Fruit fly (Drosophila melanogaster) Kc167 (cell line): ENCODE data around the gene CG15155.

Experiments
- Myc ChIP-seq: fragments of >200 bp; optimal IDR thresholded peaks from 2 replicates; lab custom pipeline; 2017; ENCODE audit warnings: missing external identifiers
- Sin3A ChIP-seq: fragments of >200 bp; optimal IDR thresholded peaks from 2 replicates; lab custom pipeline; 2018; ENCODE audit warnings: missing external identifiers
- h ChIP-seq: fragments of >200 bp; optimal IDR thresholded peaks from 3 replicates; lab custom pipeline; 2018; ENCODE audit warnings: missing external identifiers
- insv ChIP-seq: fragments of >200 bp; optimal IDR thresholded peaks from 3 replicates; lab custom pipeline; 2018; ENCODE audit warnings: missing external identifiers
- psq ChIP-seq: fragments of >200 bp; optimal IDR thresholded peaks from 2 replicates; lab custom pipeline; 2017; ENCODE audit warnings: missing external identifiers
- ttk ChIP-seq: sonication (Bioruptor generic); optimal IDR thresholded peaks from 2 replicates; lab custom pipeline; 2017; ENCODE audit warnings: missing external identifiers

Gene CG15155

DNA sequence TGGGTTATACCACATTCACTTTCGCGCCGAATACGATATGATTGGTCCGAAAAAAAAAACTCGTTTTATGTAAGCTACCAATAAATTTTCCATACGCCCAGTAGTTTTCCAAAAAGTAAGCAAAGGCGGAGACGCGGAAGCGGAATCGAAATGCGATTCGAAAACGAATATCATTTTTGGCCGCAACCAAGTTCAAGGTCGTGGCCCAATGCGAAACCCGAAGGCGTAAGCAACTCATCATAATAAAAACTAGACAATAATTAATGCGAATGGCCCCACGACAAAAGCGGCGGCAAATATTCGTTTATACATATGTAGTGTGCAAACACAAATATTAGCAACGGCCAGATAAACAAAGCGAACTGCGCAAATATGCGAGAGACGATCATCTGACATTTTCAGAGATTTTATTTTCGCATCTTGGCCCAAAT, 18.2 kb upstream of the CG15155 start:
- TF ChIP-seq insv (lab: Kevin White, UChicago): no peak
- TF ChIP-seq Myc: no peak
- TF ChIP-seq psq (lab: Kevin White, UChicago): no peak
- TF ChIP-seq Sin3A: no peak

dm6 chr2L:18137591-18138247, 16.9 kb upstream of the CG15155 start, which contains the start of gene kel:
Gene kel, minus strand, starts transcription at chr2L:18138083.
- TF ChIP-seq insv (lab: Kevin White, UChicago): no peak
- no peak for TF ChIP-seq Sin3A

- peak; percentile 65 for TF ChIP-seq ttk (lab: Kevin White, UChicago)
- no peak for TF ChIP-seq Myc
- TF ChIP-seq psq (lab: Kevin White, UChicago): no peak
- no peak for TF ChIP-seq insv (lab: Kevin White, UChicago)
- TF ChIP-seq h: no peak
These were observed 14.1 kb upstream of the CG15155 start for dm6 chr2L:18140544-18140943.

DNA sequence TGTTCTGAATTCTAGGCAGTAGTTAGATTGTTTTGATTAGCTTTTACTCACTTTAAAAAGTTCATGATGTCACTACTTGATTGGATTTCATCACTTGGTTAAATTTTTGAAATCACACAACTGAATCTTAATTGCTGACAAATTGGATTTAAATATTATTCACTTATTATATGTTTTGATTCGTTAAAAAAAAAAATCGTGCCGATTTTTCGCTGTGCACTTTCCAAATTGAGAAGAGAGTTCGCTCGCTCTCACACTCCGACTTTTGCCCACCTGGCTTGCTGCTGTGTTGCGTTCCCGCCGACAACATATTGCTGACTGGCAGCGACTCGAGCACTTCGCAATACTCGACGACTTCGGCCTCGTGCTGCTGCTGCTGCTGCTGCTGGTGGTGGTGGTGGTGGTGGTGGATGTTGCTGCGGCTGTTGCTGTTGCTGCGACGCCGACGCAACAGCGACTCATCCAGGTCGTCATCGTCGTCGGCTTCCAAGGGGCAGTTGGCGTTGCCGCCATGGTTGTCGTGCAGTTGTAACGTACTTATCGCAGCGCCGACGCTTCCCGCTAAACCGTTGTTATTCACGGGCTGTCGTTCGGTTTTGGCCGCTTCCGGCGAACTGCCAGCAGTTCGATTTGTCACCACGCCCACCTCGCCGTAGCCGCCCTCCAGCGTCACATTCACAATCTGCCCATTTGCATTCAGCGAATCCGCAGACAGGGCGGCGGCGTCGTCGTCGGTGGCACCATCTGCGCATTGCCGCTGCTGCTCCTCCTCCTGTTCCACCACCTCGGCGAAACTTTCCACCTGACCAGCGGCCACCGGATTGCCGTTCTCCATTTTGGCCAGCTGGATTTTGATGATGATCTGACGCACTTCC, 12.9 kb upstream of the CG15155 start:
- no peak for TF ChIP-seq ttk (lab: Kevin White, UChicago)
- no peak for TF ChIP-seq insv (lab: Kevin White, UChicago)
- no peak for TF ChIP-seq Myc
- no peak for TF ChIP-seq psq (lab: Kevin White, UChicago)
- no peak for TF ChIP-seq h

dm6 chr2L:18143176-18143575, 11.5 kb upstream of the CG15155 start:
- TF ChIP-seq ttk (lab: Kevin White, UChicago) (no peak), Sin3A (no peak), psq (lab: Kevin White, UChicago) (no peak), insv (lab: Kevin White, UChicago) (no peak), Myc (no peak), h (no peak)

- TF ChIP-seq Sin3A (no peak), Myc (no peak), ttk (lab: Kevin White, UChicago) (no peak), h (no peak), psq (lab: Kevin White, UChicago) (no peak), insv (lab: Kevin White, UChicago) (no peak)
These were observed 10.3 kb upstream of the CG15155 start for dm6 chr2L:18144268-18144834.

dm6 chr2L:18145253-18145652, 9.4 kb upstream of the CG15155 start:
- no peak for TF ChIP-seq insv (lab: Kevin White, UChicago)
- no peak for TF ChIP-seq Myc
- TF ChIP-seq h: no peak
- TF ChIP-seq psq (lab: Kevin White, UChicago): no peak
- TF ChIP-seq ttk (lab: Kevin White, UChicago): no peak
- no peak for TF ChIP-seq Sin3A

dm6 chr2L:18145826-18146225, 8.8 kb upstream of the CG15155 start:
- no peak for TF ChIP-seq insv (lab: Kevin White, UChicago)
- TF ChIP-seq ttk (lab: Kevin White, UChicago): no peak
- TF ChIP-seq Sin3A: no peak
- TF ChIP-seq psq (lab: Kevin White, UChicago): no peak
- TF ChIP-seq Myc: no peak
- no peak for TF ChIP-seq h

DNA sequence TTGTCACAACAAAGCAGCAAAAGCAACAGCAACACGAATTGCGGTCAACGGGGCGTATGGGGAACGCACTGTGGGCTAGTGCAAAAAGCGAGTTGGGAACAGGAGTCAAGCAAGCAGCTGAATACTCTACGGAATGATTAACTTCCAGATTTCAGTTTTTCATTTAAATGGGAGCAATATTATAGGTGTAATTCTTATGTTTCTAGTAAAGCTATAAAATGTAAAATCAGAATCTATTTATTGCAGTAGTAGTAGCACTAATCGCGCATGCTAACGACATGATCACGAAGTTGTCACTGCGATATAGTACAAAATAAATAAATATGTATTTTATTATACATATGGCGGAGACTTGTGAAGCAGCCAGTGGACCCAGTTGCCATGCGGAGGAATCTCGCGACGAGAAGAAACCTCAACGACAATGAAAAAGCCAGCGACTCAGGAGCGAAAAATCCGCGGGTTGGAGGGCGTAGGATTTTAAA, 8.0 kb upstream of the CG15155 start:
- TF ChIP-seq Myc: no peak
- TF ChIP-seq h: no peak

DNA sequence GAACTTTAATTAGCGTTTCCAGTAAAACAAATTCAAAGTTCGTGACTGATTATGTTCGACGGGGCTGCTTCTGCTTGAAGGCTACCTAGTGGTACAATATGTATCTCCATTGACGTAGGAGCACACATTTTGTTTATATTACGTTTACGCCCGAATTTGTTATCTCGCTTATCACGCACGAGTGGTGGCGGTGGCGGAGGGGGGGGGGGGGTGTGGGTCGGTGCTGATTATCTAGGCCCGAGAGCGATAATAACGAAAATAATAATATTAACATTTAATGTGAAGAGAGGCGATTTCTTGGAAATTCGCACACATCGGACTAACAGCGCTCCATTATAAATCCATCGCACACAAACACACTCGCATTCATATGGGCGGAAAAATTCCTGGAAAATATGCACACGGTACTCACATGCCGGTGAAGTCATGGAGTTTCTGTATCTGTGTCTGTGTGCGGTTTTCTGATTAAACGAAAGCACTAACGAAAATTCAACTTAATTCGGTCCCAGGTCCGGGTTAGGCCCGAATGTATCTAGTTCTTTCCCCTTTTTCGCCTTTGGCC, 7.1 kb upstream of the CG15155 start:
- TF ChIP-seq h (no peak), insv (lab: Kevin White, UChicago) (no peak), Sin3A (no peak), ttk (lab: Kevin White, UChicago) (no peak), psq (lab: Kevin White, UChicago) (no peak), Myc (no peak)

- TF ChIP-seq Sin3A: no peak
These were observed 6.0 kb upstream of the CG15155 start for dm6 chr2L:18148552-18149219.

DNA sequence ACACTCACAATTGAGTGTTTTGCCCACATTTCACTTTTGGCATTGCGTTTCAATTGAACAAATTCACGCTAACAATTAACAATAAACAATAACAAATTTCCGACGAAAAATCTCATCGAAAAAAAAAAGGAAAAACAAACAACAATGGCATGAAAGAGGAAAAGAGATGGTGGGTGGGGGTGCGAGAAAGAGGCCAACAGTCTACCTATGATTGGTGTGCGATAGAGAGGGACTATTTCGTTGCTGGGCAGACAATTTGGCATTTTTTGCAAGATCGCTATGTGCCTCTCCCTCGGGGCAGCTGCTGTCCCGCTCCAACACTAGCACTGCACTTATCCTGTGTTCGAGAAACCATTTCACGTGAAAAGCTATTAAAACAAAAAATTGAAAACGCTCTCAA, 4.7 kb upstream of the CG15155 start:
- TF ChIP-seq psq (lab: Kevin White, UChicago): no peak
- TF ChIP-seq Sin3A: no peak
- no peak for TF ChIP-seq insv (lab: Kevin White, UChicago)
- TF ChIP-seq h: no peak
- TF ChIP-seq ttk (lab: Kevin White, UChicago): no peak
- no peak for TF ChIP-seq Myc
